Worm (Caenorhabditis elegans) whole organism, L3 larva: ENCODE data around the gene srw-57.

Experiments
- R02D3.7 ChIP-seq: fragments of 150-350 bp; optimal IDR thresholded peaks from 2 replicates; lab custom pipeline; 2014; ENCODE audit warnings: missing biosample characterization, missing genetic modification characterization
- ZK546.5 ChIP-seq: sonication (generic microtip); optimal IDR thresholded peaks from 2 replicates; lab custom pipeline; 2017; ENCODE audit warnings: missing biosample characterization, missing genetic modification characterization
- ama-1 ChIP-seq: fragments of 150-350 bp; optimal IDR thresholded peaks from 2 replicates; lab custom pipeline; 2018
- ceh-16 ChIP-seq: sonication (generic microtip); optimal IDR thresholded peaks from 2 replicates; lab custom pipeline; 2017; ENCODE audit warnings: missing biosample characterization, missing genetic modification characterization
- ceh-28 ChIP-seq: fragments of 150-350 bp; optimal IDR thresholded peaks from 2 replicates; lab custom pipeline; 2014; ENCODE audit warnings: missing biosample characterization, missing genetic modification reagents, missing genetic modification characterization
- ceh-9 ChIP-seq: sonication (generic microtip); optimal IDR thresholded peaks from 2 replicates; lab custom pipeline; 2018; ENCODE audit warnings: missing biosample characterization, missing genetic modification characterization
- daf-12 ChIP-seq: fragments of 150-350 bp; optimal IDR thresholded peaks from 2 replicates; lab custom pipeline; 2014; ENCODE audit warnings: missing biosample characterization, missing genetic modification reagents, missing genetic modification characterization
- egl-27 ChIP-seq: sonication (generic microtip); optimal IDR thresholded peaks from 4 replicates; lab custom pipeline; 2017; ENCODE audit warnings: missing biosample characterization, missing genetic modification reagents, missing genetic modification characterization
- elt-1 ChIP-seq: fragments of 150-350 bp; optimal IDR thresholded peaks from 2 replicates; lab custom pipeline; 2014; ENCODE audit warnings: missing biosample characterization, missing genetic modification characterization
- elt-2 ChIP-seq: sonication (generic microtip); optimal IDR thresholded peaks from 2 replicates; lab custom pipeline; 2016; ENCODE audit warnings: missing genetic modification reagents, mild to moderate bottlenecking, missing genetic modification characterization, missing compliant biosample characterization
- elt-3 ChIP-seq, 3 experiments: fragments of 150-350 bp in 1 of 3; sonication (generic microtip) in 2 of 3; optimal IDR thresholded peaks; 2 replicates in 2 of 3; 4 replicates in 1 of 3; lab custom pipeline; 2014 to 2017; ENCODE audit warnings: missing biosample characterization in 3 of 3, missing genetic modification characterization in 3 of 3
- fkh-10 ChIP-seq: sonication (generic microtip); optimal IDR thresholded peaks from 2 replicates; lab custom pipeline; 2017; ENCODE audit warnings: missing biosample characterization, missing genetic modification reagents, missing genetic modification characterization
- fkh-2 ChIP-seq: fragments of 150-350 bp; optimal IDR thresholded peaks from 2 replicates; lab custom pipeline; 2014; ENCODE audit warnings: missing biosample characterization, missing genetic modification reagents, missing genetic modification characterization
- jun-1 ChIP-seq: fragments of 150-350 bp; optimal IDR thresholded peaks from 2 replicates; lab custom pipeline; 2014; ENCODE audit warnings: missing biosample characterization, missing genetic modification reagents, missing genetic modification characterization
- lin-15B ChIP-seq: fragments of 150-350 bp; optimal IDR thresholded peaks from 2 replicates; lab custom pipeline; 2014; ENCODE audit warnings: missing biosample characterization, missing genetic modification characterization
- lin-39 ChIP-seq: fragments of 150-350 bp; optimal IDR thresholded peaks from 2 replicates; lab custom pipeline; 2018; ENCODE audit warnings: missing biosample characterization, missing genetic modification reagents, missing genetic modification characterization
- lsy-12 ChIP-seq: sonication (generic microtip); optimal IDR thresholded peaks from 2 replicates; lab custom pipeline; 2016; ENCODE audit warnings: mild to moderate bottlenecking, missing genetic modification characterization, missing compliant biosample characterization
- nfya-1 ChIP-seq: sonication (generic microtip); optimal IDR thresholded peaks from 2 replicates; lab custom pipeline; 2017; ENCODE audit warnings: missing genetic modification characterization, mild to moderate bottlenecking, missing compliant biosample characterization, antibody characterized with exemption, moderate library complexity; ENCODE audit not compliant: insufficient read depth
- nhr-11 ChIP-seq: fragments of 150-350 bp; optimal IDR thresholded peaks from 2 replicates; lab custom pipeline; 2014; ENCODE audit warnings: missing biosample characterization, missing genetic modification characterization
- nhr-12 ChIP-seq: fragments of 150-350 bp; optimal IDR thresholded peaks from 2 replicates; lab custom pipeline; 2014; ENCODE audit warnings: missing biosample characterization, missing genetic modification characterization
- nhr-23 ChIP-seq: fragments of 150-350 bp; optimal IDR thresholded peaks from 2 replicates; lab custom pipeline; 2014; ENCODE audit warnings: missing biosample characterization, missing genetic modification reagents, missing genetic modification characterization
- nhr-237 ChIP-seq: fragments of 150-350 bp; optimal IDR thresholded peaks from 2 replicates; lab custom pipeline; 2014; ENCODE audit warnings: missing biosample characterization, missing genetic modification characterization
- nhr-25 ChIP-seq: sonication (generic microtip); optimal IDR thresholded peaks from 2 replicates; lab custom pipeline; 2017; ENCODE audit warnings: missing biosample characterization, missing genetic modification characterization
- nhr-43 ChIP-seq: sonication (generic microtip); optimal IDR thresholded peaks from 2 replicates; lab custom pipeline; 2016; ENCODE audit warnings: mild to moderate bottlenecking, missing genetic modification characterization, missing compliant biosample characterization; ENCODE audit not compliant: poor library complexity, severe bottlenecking
- nhr-67 ChIP-seq: fragments of 150-350 bp; optimal IDR thresholded peaks from 2 replicates; lab custom pipeline; 2014; ENCODE audit warnings: missing biosample characterization, missing genetic modification characterization
- nhr-77 ChIP-seq: fragments of 150-350 bp; optimal IDR thresholded peaks from 2 replicates; lab custom pipeline; 2014; ENCODE audit warnings: missing biosample characterization, missing genetic modification characterization
- pqm-1 ChIP-seq: fragments of 150-350 bp; optimal IDR thresholded peaks from 2 replicates; lab custom pipeline; 2017; ENCODE audit warnings: missing biosample characterization, missing genetic modification characterization, inconsistent platforms
- skn-1 ChIP-seq: fragments of 150-350 bp; optimal IDR thresholded peaks from 2 replicates; lab custom pipeline; 2014; ENCODE audit warnings: missing biosample characterization, missing genetic modification characterization
- snpc-4 ChIP-seq: fragments of 150-350 bp; optimal IDR thresholded peaks from 2 replicates; lab custom pipeline; 2014; ENCODE audit warnings: missing biosample characterization, missing genetic modification characterization
- tbx-2 ChIP-seq: sonication (generic microtip); optimal IDR thresholded peaks from 2 replicates; lab custom pipeline; 2016; ENCODE audit warnings: mild to moderate bottlenecking, missing genetic modification characterization, missing compliant biosample characterization
- unc-39 ChIP-seq: sonication (generic microtip); optimal IDR thresholded peaks from 4 replicates; lab custom pipeline; 2017; ENCODE audit warnings: missing biosample characterization, missing genetic modification characterization
- unc-62 ChIP-seq: fragments of 150-350 bp; sonication (generic microtip); optimal IDR thresholded peaks from 4 replicates; lab custom pipeline; 2014; ENCODE audit warnings: missing biosample characterization, missing genetic modification reagents, missing genetic modification characterization
- zag-1 ChIP-seq: fragments of 150-350 bp; optimal IDR thresholded peaks from 2 replicates; lab custom pipeline; 2014; ENCODE audit warnings: missing biosample characterization, missing genetic modification characterization
- ztf-11 ChIP-seq: fragments of 150-350 bp; optimal IDR thresholded peaks from 2 replicates; lab custom pipeline; 2014; ENCODE audit warnings: missing biosample characterization, missing genetic modification characterization
- ztf-4 ChIP-seq: fragments of 150-350 bp; optimal IDR thresholded peaks from 2 replicates; lab custom pipeline; 2014; ENCODE audit warnings: missing biosample characterization, missing genetic modification characterization

Gene srw-57

ce11 chrV:15967542-15967941, 12.7 kb upstream of the srw-57 start, which contains the start of gene sri-1:
TSS of gene sri-1 (minus strand) at chrV:15967642.
- TF ChIP-seq R02D3.7 (tag; lab: Kevin White, UChicago) (no peak), daf-12 (tag; lab: Kevin White, UChicago) (no peak), nhr-12 (tag; lab: Kevin White, UChicago) (no peak), ceh-16 (no peak), elt-3 (tag; optimal IDR thresholded peaks at IDR 0.05; lab: Kevin White, UChicago) (no peak), ceh-28 (tag; lab: Kevin White, UChicago) (no peak), skn-1 (no peak), unc-39 (tag; lab: Kevin White, UChicago) (no peak), jun-1 (tag; lab: Kevin White, UChicago) (no peak), elt-2 (tag; lab: Kevin White, UChicago) (no peak), lin-15B (no peak), ztf-11 (tag; lab: Kevin White, UChicago) (no peak), fkh-10 (GFP tag; lab: Kevin White, UChicago) (no peak), egl-27 (tag; lab: Kevin White, UChicago) (no peak), fkh-2 (tag; lab: Kevin White, UChicago) (no peak), nhr-11 (no peak), nhr-237 (no peak), ztf-4 (tag; lab: Kevin White, UChicago) (no peak), tbx-2 (tag; lab: Kevin White, UChicago) (no peak), pqm-1 (no peak)

- TF ChIP-seq daf-12 (tag; lab: Kevin White, UChicago) (no peak), ceh-9 (tag; lab: Kevin White, UChicago) (no peak), elt-2 (tag; lab: Kevin White, UChicago) (no peak), nhr-43 (no peak), fkh-2 (tag; lab: Kevin White, UChicago) (no peak), unc-62 (GFP tag; lab: Kevin White, UChicago) (no peak), nhr-12 (tag; lab: Kevin White, UChicago) (no peak), jun-1 (tag; lab: Kevin White, UChicago) (no peak), nhr-77 (no peak), zag-1 (tag; lab: Kevin White, UChicago) (no peak), elt-1 (tag; lab: Kevin White, UChicago) (no peak), skn-1 (no peak), ceh-28 (tag; lab: Kevin White, UChicago) (no peak), snpc-4 (tag; lab: Kevin White, UChicago) (no peak)
- TF ChIP-seq, all 47 proteins: peak for 0
Observed at ce11 chrV:15965114-15965513, 10.3 kb upstream of the srw-57 start, which contains the start of gene sri-2. TSS of gene sri-2 (minus strand) at chrV:15965214.

ce11 chrV:15959456-15959855, 4.6 kb upstream of the srw-57 start:
- TF ChIP-seq lin-39 (tag; lab: Kevin White, UChicago) (no peak), tbx-2 (tag; lab: Kevin White, UChicago) (no peak), ama-1 (lab: Kevin White, UChicago) (no peak), nhr-67 (no peak), lsy-12 (no peak)

- no peak for TF ChIP-seq nhr-77
- no peak for TF ChIP-seq skn-1
- TF ChIP-seq elt-2 (tag; lab: Kevin White, UChicago): no peak
- no peak for TF ChIP-seq ceh-16
- TF ChIP-seq ZK546.5 (tag; lab: Kevin White, UChicago): no peak
- TF ChIP-seq nfya-1 (tag; lab: Kevin White, UChicago): no peak
- TF ChIP-seq nhr-23 (tag; lab: Kevin White, UChicago): no peak
- TF ChIP-seq fkh-10 (GFP tag; lab: Kevin White, UChicago): no peak
Observed at ce11 chrV:15957098-15957497, 2.3 kb upstream of the srw-57 start, which contains the start of gene F36G9.3. TSS of gene F36G9.3 (plus strand) at chrV:15957398.

ce11 chrV:15955497-15955896, 665 bp upstream of the srw-57 start, which contains the start of gene srh-186:
TSS of gene srh-186 (plus strand) at chrV:15955797.
- TF ChIP-seq lin-15B (no peak), tbx-2 (tag; lab: Kevin White, UChicago) (no peak), ztf-11 (tag; lab: Kevin White, UChicago) (no peak), ceh-28 (tag; lab: Kevin White, UChicago) (no peak), unc-39 (tag; lab: Kevin White, UChicago) (no peak), nhr-25 (tag; lab: Kevin White, UChicago) (no peak), nhr-12 (tag; lab: Kevin White, UChicago) (no peak)
